Fruit fly (Drosophila melanogaster) whole organism, embryonic: ENCODE data around the gene scramb2.
A peak's percentile ranks its signal among the peaks of the same experiment; 100 is the strongest.

Experiments used
- Bgb ChIP-seq: fragments of 200-800 bp; sonication (Bioruptor generic); IDR thresholded peaks from 2 replicates; pipeline ENCODE4 v1.3.6; 2022; ENCODE audit warnings: missing biosample characterization, missing genetic modification characterization; ENCODE audit not compliant: partially characterized antibody
- CG1024 ChIP-seq: fragments of 200-800 bp; sonication (Bioruptor generic); IDR thresholded peaks from 2 replicates; pipeline ENCODE4 v1.3.6; 2022; ENCODE audit warnings: missing biosample characterization, missing genetic modification characterization
- CG12236 ChIP-seq: fragments of 200-800 bp; sonication (Bioruptor generic); optimal IDR thresholded peaks from 2 replicates; lab custom pipeline; 2016; ENCODE audit warnings: missing biosample characterization, missing genetic modification characterization
- CG12659 ChIP-seq: fragments of 200-800 bp; sonication (Bioruptor generic); optimal IDR thresholded peaks from 3 replicates; lab custom pipeline; 2017; ENCODE audit warnings: mild to moderate bottlenecking, missing biosample characterization, missing genetic modification reagents, missing genetic modification characterization
- CG13775 ChIP-seq: fragments of 200-800 bp; sonication (Bioruptor generic); optimal IDR thresholded peaks from 3 replicates; lab custom pipeline; 2017; ENCODE audit warnings: missing biosample characterization, mild to moderate bottlenecking, missing genetic modification characterization
- CG1603 ChIP-seq: fragments of 200-800 bp; sonication (Bioruptor generic); optimal IDR thresholded peaks from 2 replicates; lab custom pipeline; 2019; ENCODE audit warnings: missing biosample characterization, mild to moderate bottlenecking, missing genetic modification characterization, moderate library complexity
- CG16779 ChIP-seq: fragments of 200-800 bp; sonication (Bioruptor generic); IDR thresholded peaks from 2 replicates; pipeline ENCODE4 v1.3.6; 2022; ENCODE audit warnings: missing biosample characterization, missing genetic modification characterization
- CG17612 ChIP-seq: fragments of 200-800 bp; sonication (Bioruptor generic); IDR thresholded peaks from 2 replicates; pipeline ENCODE4 v1.3.6; 2022; ENCODE audit warnings: missing biosample characterization, missing genetic modification characterization
- CG17802 ChIP-seq: fragments of 200-800 bp; sonication (Bioruptor generic); optimal IDR thresholded peaks from 2 replicates; lab custom pipeline; 2018; ENCODE audit warnings: missing biosample characterization, mild to moderate bottlenecking, missing genetic modification characterization, moderate library complexity
- CG17912 ChIP-seq: fragments of 200-800 bp; sonication (Bioruptor generic); optimal IDR thresholded peaks from 2 replicates; lab custom pipeline; 2018; ENCODE audit warnings: missing biosample characterization, mild to moderate bottlenecking, missing genetic modification characterization
- CG2120 ChIP-seq: fragments of 200-800 bp; sonication (Bioruptor generic); optimal IDR thresholded peaks from 3 replicates; lab custom pipeline; 2016; ENCODE audit warnings: missing biosample characterization, missing genetic modification characterization
- CG3838 ChIP-seq: fragments of 200-800 bp; sonication (Bioruptor generic); optimal IDR thresholded peaks from 3 replicates; lab custom pipeline; 2016; ENCODE audit warnings: missing biosample characterization, missing genetic modification characterization
- CG4282 ChIP-seq: fragments of 200-800 bp; sonication (Bioruptor generic); optimal IDR thresholded peaks from 2 replicates; lab custom pipeline; 2016; ENCODE audit warnings: missing biosample characterization, missing genetic modification characterization
- CG4360 ChIP-seq: fragments of 200-800 bp; sonication (Bioruptor generic); IDR thresholded peaks from 2 replicates; pipeline ENCODE4 v1.3.6; 2022; ENCODE audit warnings: missing biosample characterization, missing genetic modification characterization
- CG4404 ChIP-seq: fragments of 200-800 bp; sonication (Bioruptor generic); IDR thresholded peaks from 2 replicates; pipeline ENCODE4 v1.3.6; 2022; ENCODE audit warnings: missing biosample characterization, missing genetic modification characterization
- CG7928 ChIP-seq: fragments of 200-800 bp; sonication (Bioruptor generic); optimal IDR thresholded peaks from 2 replicates; lab custom pipeline; 2017; ENCODE audit warnings: missing biosample characterization, mild to moderate bottlenecking, missing genetic modification characterization
- CG8359 ChIP-seq: fragments of 200-800 bp; sonication (Bioruptor generic); optimal IDR thresholded peaks from 2 replicates; lab custom pipeline; 2017; ENCODE audit warnings: missing biosample characterization, mild to moderate bottlenecking, missing genetic modification characterization, borderline replicate concordance
- CG8388 ChIP-seq: fragments of 200-800 bp; sonication (Bioruptor generic); optimal IDR thresholded peaks from 2 replicates; lab custom pipeline; 2019; ENCODE audit warnings: missing biosample characterization, mild to moderate bottlenecking, missing genetic modification characterization, moderate library complexity
- CkIIα-i1 ChIP-seq: fragments of 200-800 bp; sonication (Bioruptor generic); IDR thresholded peaks from 2 replicates; pipeline ENCODE4 v1.3.6; 2022; ENCODE audit warnings: missing biosample characterization, missing genetic modification characterization
- Deaf1 ChIP-seq: fragments of 200-800 bp; optimal IDR thresholded peaks from 3 replicates; lab custom pipeline; 2019; ENCODE audit warnings: missing biosample characterization, mild to moderate bottlenecking, missing genetic modification characterization, moderate library complexity
- E2f2 ChIP-seq: fragments of 200-800 bp; sonication (Bioruptor generic); IDR thresholded peaks from 2 replicates; pipeline ENCODE4 v1.3.6; 2022; ENCODE audit warnings: missing biosample characterization, missing genetic modification characterization
- ERR ChIP-seq: fragments of 200-800 bp; sonication (Bioruptor generic); optimal IDR thresholded peaks from 2 replicates; lab custom pipeline; 2016; ENCODE audit warnings: missing biosample characterization, missing genetic modification characterization
- Lim3 ChIP-seq: fragments of 200-800 bp; sonication (Bioruptor generic); IDR thresholded peaks from 2 replicates; pipeline ENCODE4 v1.3.6; 2022; ENCODE audit warnings: missing biosample characterization, missing genetic modification characterization
- Oli ChIP-seq: fragments of 200-800 bp; sonication (Bioruptor generic); optimal IDR thresholded peaks from 2 replicates; lab custom pipeline; 2018; ENCODE audit warnings: missing biosample characterization, mild to moderate bottlenecking, missing genetic modification characterization, moderate library complexity
- PHDP ChIP-seq: fragments of 200-800 bp; sonication (Bioruptor generic); optimal IDR thresholded peaks from 3 replicates; lab custom pipeline; 2018; ENCODE audit warnings: missing biosample characterization, mild to moderate bottlenecking, missing genetic modification characterization, moderate library complexity
- Taf1 ChIP-seq: fragments of 200-800 bp; sonication (Bioruptor generic); IDR thresholded peaks from 2 replicates; pipeline ENCODE4 v1.3.6; 2022; ENCODE audit warnings: missing biosample characterization, missing genetic modification characterization
- YL-1 ChIP-seq: fragments of 200-800 bp; sonication (Bioruptor generic); optimal IDR thresholded peaks from 3 replicates; lab custom pipeline; 2017; ENCODE audit warnings: missing biosample characterization, mild to moderate bottlenecking, missing genetic modification characterization
- aop ChIP-seq: fragments of 200-800 bp; sonication (Bioruptor generic); IDR thresholded peaks from 2 replicates; pipeline ENCODE4 v1.3.6; 2022; ENCODE audit warnings: missing biosample characterization, missing genetic modification characterization
- az2 ChIP-seq: fragments of 200-800 bp; sonication (Bioruptor generic); optimal IDR thresholded peaks from 3 replicates; lab custom pipeline; 2016; ENCODE audit warnings: missing biosample characterization, missing genetic modification characterization
- cato ChIP-seq: fragments of 200-800 bp; sonication (Bioruptor generic); optimal IDR thresholded peaks from 2 replicates; lab custom pipeline; 2016; ENCODE audit warnings: missing biosample characterization, missing genetic modification characterization, borderline replicate concordance
- corto ChIP-seq: fragments of 200-800 bp; sonication (Bioruptor generic); optimal IDR thresholded peaks from 2 replicates; lab custom pipeline; 2016; ENCODE audit warnings: missing biosample characterization, mild to moderate bottlenecking, missing genetic modification characterization, moderate library complexity
- crol ChIP-seq: fragments of 200-800 bp; sonication (Bioruptor generic); IDR thresholded peaks from 2 replicates; pipeline ENCODE4 v1.3.6; 2022; ENCODE audit warnings: missing biosample characterization, missing genetic modification characterization
- dm ChIP-seq: fragments of 200-800 bp; sonication (Bioruptor generic); optimal IDR thresholded peaks from 3 replicates; lab custom pipeline; 2016; ENCODE audit warnings: missing biosample characterization, missing genetic modification characterization
- dmrt11E ChIP-seq: fragments of 200-800 bp; sonication (Bioruptor generic); optimal IDR thresholded peaks from 3 replicates; lab custom pipeline; 2018; ENCODE audit warnings: missing biosample characterization, mild to moderate bottlenecking, missing genetic modification characterization, moderate library complexity
- eve ChIP-seq, 2 experiments: fragments of >200 bp; optimal IDR thresholded peaks; 2 replicates each; lab custom pipeline; 2017; ENCODE audit warnings: missing biosample characterization in 2 of 2, missing genetic modification characterization in 2 of 2
- fd64A ChIP-seq: fragments of 200-800 bp; sonication (Bioruptor generic); optimal IDR thresholded peaks from 3 replicates; lab custom pipeline; 2018; ENCODE audit warnings: missing biosample characterization, mild to moderate bottlenecking, missing genetic modification characterization
- gem ChIP-seq: fragments of 200-800 bp; sonication (Bioruptor generic); optimal IDR thresholded peaks from 2 replicates; lab custom pipeline; 2019; ENCODE audit warnings: missing biosample characterization, mild to moderate bottlenecking, missing genetic modification characterization, moderate library complexity
- hkb ChIP-seq, 2 experiments: fragments of 200-800 bp in 1 of 2; fragments of >200 bp in 1 of 2; sonication (Bioruptor generic) in 1 of 2; IDR thresholded peaks in 1 of 2; optimal IDR thresholded peaks in 1 of 2; 2 replicates each; pipeline versions ENCODE4 v1.3.6 to Lab custom; 2017 to 2022; ENCODE audit warnings: missing biosample characterization in 1 of 2, missing genetic modification characterization in 1 of 2
- lbe ChIP-seq: fragments of 200-800 bp; sonication (Bioruptor generic); optimal IDR thresholded peaks from 2 replicates; lab custom pipeline; 2016; ENCODE audit warnings: missing biosample characterization, mild to moderate bottlenecking, missing genetic modification characterization
- lmd ChIP-seq: fragments of 200-800 bp; sonication (Bioruptor generic); IDR thresholded peaks from 2 replicates; pipeline ENCODE4 v1.3.6; 2022; ENCODE audit warnings: missing biosample characterization, missing genetic modification characterization
- maf-S ChIP-seq: fragments of 200-800 bp; sonication (Bioruptor generic); optimal IDR thresholded peaks from 2 replicates; lab custom pipeline; 2016; ENCODE audit warnings: missing biosample characterization, missing genetic modification characterization
- nau ChIP-seq: fragments of 200-800 bp; sonication (Bioruptor generic); optimal IDR thresholded peaks from 3 replicates; lab custom pipeline; 2017; ENCODE audit warnings: missing biosample characterization, mild to moderate bottlenecking, missing genetic modification characterization, missing genetic modification reagents
- oc ChIP-seq: fragments of 200-800 bp; sonication (Bioruptor generic); optimal IDR thresholded peaks from 2 replicates; lab custom pipeline; 2018; ENCODE audit warnings: missing biosample characterization, mild to moderate bottlenecking, missing genetic modification characterization, moderate library complexity
- org-1 ChIP-seq: fragments of 200-800 bp; sonication (Bioruptor generic); optimal IDR thresholded peaks from 2 replicates; lab custom pipeline; 2017; ENCODE audit warnings: missing biosample characterization, missing genetic modification characterization
- pita ChIP-seq: fragments of 200-800 bp; sonication (Bioruptor generic); optimal IDR thresholded peaks from 2 replicates; lab custom pipeline; 2017; ENCODE audit warnings: missing biosample characterization, mild to moderate bottlenecking, missing genetic modification characterization
- sim ChIP-seq: fragments of 200-800 bp; sonication (Bioruptor generic); IDR thresholded peaks from 2 replicates; pipeline ENCODE4 v1.3.6; 2022; ENCODE audit warnings: missing biosample characterization, missing genetic modification characterization
- stc ChIP-seq: fragments of 200-800 bp; sonication (Bioruptor generic); IDR thresholded peaks from 2 replicates; pipeline ENCODE4 v1.3.6; 2022; ENCODE audit warnings: missing biosample characterization, missing genetic modification characterization
- tll ChIP-seq, 2 experiments: fragments of 200-800 bp in 1 of 2; fragments of >200 bp in 1 of 2; sonication (Bioruptor generic) in 1 of 2; optimal IDR thresholded peaks; 2 replicates each; lab custom pipeline; 2017 to 2019; ENCODE audit warnings: missing biosample characterization in 2 of 2, missing genetic modification characterization in 2 of 2, mild to moderate bottlenecking in 1 of 2, moderate library complexity in 1 of 2
- wdn ChIP-seq: fragments of 200-800 bp; sonication (Bioruptor generic); IDR thresholded peaks from 2 replicates; pipeline ENCODE4 v1.3.6; 2022; ENCODE audit warnings: missing biosample characterization, missing genetic modification characterization
- wor ChIP-seq: fragments of 200-800 bp; sonication (Bioruptor generic); IDR thresholded peaks from 2 replicates; pipeline ENCODE4 v1.3.6; 2022; ENCODE audit warnings: missing biosample characterization, missing genetic modification characterization

The scramb2 gene

dm6 chr3L:3077568-3078107 is 31.0 kb upstream of the scramb2 start (continued):
- TF ChIP-seq az2 (GFP tag; lab: Kevin White, UChicago) (no peak), pita (GFP tag; lab: Kevin White, UChicago) (no peak), Taf1 (no peak), CG2120 (GFP tag; lab: Kevin White, UChicago) (peak; percentile 59), wdn (GFP tag; lab: Robert Waterston, UW) (peak; percentile 33; the same call in 1 of the 2 replicates), dm (GFP tag; lab: Kevin White, UChicago) (no peak), org-1 (GFP tag; lab: Kevin White, UChicago) (peak; percentile 39), CG3838 (GFP tag; lab: Kevin White, UChicago) (no peak), CG17802 (tag; lab: Kevin White, UChicago) (no peak), CG13775 (no peak), fd64A (GFP tag; lab: Kevin White, UChicago) (no peak), tll (GFP tag; optimal IDR thresholded peaks at IDR 0.05; lab: Kevin White, UChicago) (no peak), cato (GFP tag; lab: Kevin White, UChicago) (no peak), stc (peak; percentile 41; the same call in 1 of the 2 replicates), maf-S (no peak), CG17612 (GFP tag; lab: Robert Waterston, UW) (no peak), crol (peak; percentile 72), aop (GFP tag; lab: Robert Waterston, UW) (no peak), YL-1 (no peak), CG17912 (GFP tag; lab: Kevin White, UChicago) (peak; percentile 44), Lim3 (GFP tag; lab: Robert Waterston, UW) (no peak), CkIIα-i1 (no peak), Deaf1 (peak; percentile 69), CG1024 (GFP tag; lab: Robert Waterston, UW) (no peak), CG8388 (no peak), lbe (GFP tag; lab: Kevin White, UChicago) (peak; percentile 79), CG7928 (no peak), CG1603 (peak; percentile 25), Oli (tag; lab: Kevin White, UChicago) (no peak), CG4360 (no peak), E2f2 (GFP tag; lab: Robert Waterston, UW) (peak; percentile 54), ERR (GFP tag; lab: Kevin White, UChicago) (peak; percentile 35), CG4404 (GFP tag; lab: Robert Waterston, UW) (no peak), nau (GFP tag; lab: Kevin White, UChicago) (peak; percentile 39), Bgb (GFP tag; lab: Robert Waterston, UW) (peak; percentile 43; the same call in 1 of the 2 replicates), dmrt11E (no peak), corto (no peak), hkb (optimal IDR thresholded peaks at IDR 0.05; lab: Kevin White, UChicago) (no peak), hkb (GFP tag; IDR thresholded peaks at IDR 0.05; lab: Robert Waterston, UW) (peak; percentile 59), PHDP (tag; lab: Kevin White, UChicago) (peak; percentile 29), oc (peak; percentile 80), CG12659 (GFP tag; lab: Kevin White, UChicago) (peak; percentile 14), lmd (GFP tag; lab: Robert Waterston, UW) (no peak), sim (GFP tag; lab: Robert Waterston, UW) (0 out of 2 replicates have a peak, but pooled peaks have one; percentile 21), CG4282 (no peak), eve (GFP tag; optimal IDR thresholded peaks at IDR 0.05; lab: Kevin White, UChicago) (peak in 1 of 2 experiments; percentile 51), CG16779 (GFP tag; lab: Robert Waterston, UW) (no peak), CG12236 (GFP tag; lab: Kevin White, UChicago) (no peak), CG8359 (no peak), gem (peak; percentile 7), wor (GFP tag; lab: Robert Waterston, UW) (no peak)
